Worm (Caenorhabditis elegans): Measurements from ENCODE around the gene jmjd-1.2.

Gene jmjd-1.2

DNA sequence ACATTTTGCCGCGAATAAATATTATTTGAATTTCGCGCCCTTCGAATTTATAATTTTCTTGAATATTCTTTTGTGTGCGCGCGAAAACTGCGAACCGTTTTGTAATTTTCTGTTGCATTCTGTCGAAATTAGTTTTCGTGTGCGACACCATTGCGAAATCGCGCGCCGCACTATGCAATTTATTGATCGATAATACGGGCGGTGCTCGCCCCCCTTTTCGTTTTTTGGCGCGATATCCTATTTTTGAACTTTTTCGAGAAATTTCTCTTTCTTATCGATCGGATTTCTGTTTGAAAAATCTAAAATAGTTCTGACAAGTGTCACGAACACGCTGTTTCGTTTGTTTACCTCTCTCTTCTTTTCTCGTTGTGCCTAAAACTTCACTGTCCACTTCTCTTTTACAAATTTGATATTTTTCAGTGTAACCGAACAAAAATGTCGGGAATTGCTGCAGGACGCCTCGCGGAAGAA, 10.1 kb upstream of the jmjd-1.2 start, which contains the start of gene ubc-9:
Gene ubc-9, plus strand, starts transcription at position 421 of the 471 bp plus-strand sequence.
- TF ChIP-seq nhr-77 (tag; optimal IDR thresholded peaks at IDR 0.05) (peak; percentile 47), T20F7.1 (GFP tag; optimal IDR thresholded peaks at IDR 0.05) (no peak), zip-2 (tag; optimal IDR thresholded peaks at IDR 0.05) (no peak), lin-15B (tag; optimal IDR thresholded peaks at IDR 0.05) (no peak), daf-19 (GFP tag; conservative IDR thresholded peaks at IDR 0.05) (no peak), lin-38 (GFP tag; IDR thresholded peaks at IDR 0.05) (peak; percentile 83), Y5F2A.4 (GFP tag; optimal IDR thresholded peaks at IDR 0.05) (no peak), vab-7 (GFP tag; IDR thresholded peaks at IDR 0.05) (0 out of 2 replicates have a peak, but pooled peaks have one; percentile 31), set-16 (GFP tag; IDR thresholded peaks at IDR 0.05) (no peak), dve-1 (tag; optimal IDR thresholded peaks at IDR 0.05; ENCODE audit: insufficient read depth) (peak; percentile 71), hlh-30 (tag; optimal IDR thresholded peaks at IDR 0.05; ENCODE audit: insufficient read depth) (peak; percentile 58), nhr-6 (tag; optimal IDR thresholded peaks at IDR 0.05) (peak; percentile 1), zip-11 (GFP tag; IDR thresholded peaks at IDR 0.05) (no peak), zfp-3 (GFP tag; conservative IDR thresholded peaks at IDR 0.05) (no peak), nhr-48 (tag; optimal IDR thresholded peaks at IDR 0.05) (no peak), ama-1 (optimal IDR thresholded peaks at IDR 0.05) (no peak), F26F4.8 (GFP tag; conservative IDR thresholded peaks at IDR 0.05) (no peak), nhr-76 (tag; optimal IDR thresholded peaks at IDR 0.05) (no peak), snpc-1.2 (GFP tag; IDR thresholded peaks at IDR 0.05) (no peak), zag-1 (tag; optimal IDR thresholded peaks at IDR 0.05) (no peak), spr-1 (tag; optimal IDR thresholded peaks at IDR 0.05) (peak; percentile 61), mdl-1 (tag; optimal IDR thresholded peaks at IDR 0.05) (no peak), fkh-10 (GFP tag; optimal IDR thresholded peaks at IDR 0.05) (peak; percentile 20), nhr-111 (GFP tag; optimal IDR thresholded peaks at IDR 0.05) (no peak), ceh-28 (tag; optimal IDR thresholded peaks at IDR 0.05) (peak; percentile 77), dmd-6 (GFP tag; IDR thresholded peaks at IDR 0.05) (peak; percentile 51), dmd-9 (GFP tag; IDR thresholded peaks at IDR 0.05) (no peak), ceh-32 (tag; optimal IDR thresholded peaks at IDR 0.05; ENCODE audit: poor library complexity) (no peak), unc-130 (GFP tag; optimal IDR thresholded peaks at IDR 0.05) (peak; percentile 84), F10B5.3 (tag; optimal IDR thresholded peaks at IDR 0.05) (no peak), ZK546.5 (tag; optimal IDR thresholded peaks at IDR 0.05) (no peak), ceh-82 (tag; optimal IDR thresholded peaks at IDR 0.05) (no peak), mxl-2 (GFP tag; conservative IDR thresholded peaks at IDR 0.05) (no peak), mes-2 (tag; optimal IDR thresholded peaks at IDR 0.05; ENCODE audit: poor library complexity, severe bottlenecking) (peak; percentile 90), pqm-1 (tag; optimal IDR thresholded peaks at IDR 0.05) (peak; percentile 40), nhr-42 (GFP tag; IDR thresholded peaks at IDR 0.05) (no peak), lin-39 (tag; optimal IDR thresholded peaks at IDR 0.05) (no peak), F37D6.2 (tag; optimal IDR thresholded peaks at IDR 0.05) (peak; percentile 49), mxl-3 (GFP tag; optimal IDR thresholded peaks at IDR 0.05) (peak; percentile 47), nhr-237 (tag; optimal IDR thresholded peaks at IDR 0.05) (no peak), aha-1 (tag) (peak; percentile 96), gei-8 (GFP tag; optimal IDR thresholded peaks at IDR 0.05) (no peak), php-3 (GFP tag; IDR thresholded peaks at IDR 0.05) (no peak), nhr-10 (tag; optimal IDR thresholded peaks at IDR 0.05) (no peak), zfp-2 (tag; optimal IDR thresholded peaks at IDR 0.05) (no peak), ztf-7 (tag; optimal IDR thresholded peaks at IDR 0.05) (no peak), mdt-29 (GFP tag; IDR thresholded peaks at IDR 0.05) (peak; percentile 53; the same call in 1 of the 2 replicates), daf-8 (GFP tag; IDR thresholded peaks at IDR 0.05) (no peak), jun-1 (tag; optimal IDR thresholded peaks at IDR 0.05) (no peak), cey-2 (tag; optimal IDR thresholded peaks at IDR 0.05; ENCODE audit: borderline replicate concordance, insufficient read depth) (no peak), egl-27 (tag; optimal IDR thresholded peaks at IDR 0.05) (no peak), egl-43 (GFP tag; IDR thresholded peaks at IDR 0.05) (peak; percentile 56; the same call in 1 of the 2 replicates)

Measured in whole organism, L4 larva.